Worm (Caenorhabditis elegans) whole organism, midembryonic: ENCODE results near the gene ced-6.

ENCODE experiments used
- cog-1 ChIP-seq: sonication (generic microtip); optimal IDR thresholded peaks from 2 replicates; lab custom pipeline; 2016; ENCODE audit warnings: missing genetic modification characterization, missing compliant biosample characterization
- flt-1 ChIP-seq: fragments of 200-800 bp; sonication (Bioruptor generic); IDR thresholded peaks from 2 replicates; pipeline ENCODE4 v1.3.6; 2022; ENCODE audit warnings: missing genetic modification characterization, missing compliant biosample characterization
- klf-2 ChIP-seq: fragments of 200-800 bp; sonication (Bioruptor generic); conservative IDR thresholded peaks from 2 replicates; pipeline ENCODE4 v1.3.6; 2022; ENCODE audit warnings: missing genetic modification reagents, missing genetic modification characterization, missing compliant biosample characterization
- med-1 ChIP-seq: sonication (generic microtip); optimal IDR thresholded peaks from 2 replicates; lab custom pipeline; 2017; ENCODE audit warnings: missing genetic modification characterization, mild to moderate bottlenecking, missing compliant biosample characterization, antibody characterized with exemption, missing genetic modification reagents; ENCODE audit not compliant: insufficient read depth
- ztf-23 ChIP-seq: fragments of 200-800 bp; sonication (Bioruptor generic); IDR thresholded peaks from 2 replicates; pipeline ENCODE4 v1.3.6; 2022; ENCODE audit warnings: missing genetic modification reagents, missing genetic modification characterization, missing compliant biosample characterization

DNA sequence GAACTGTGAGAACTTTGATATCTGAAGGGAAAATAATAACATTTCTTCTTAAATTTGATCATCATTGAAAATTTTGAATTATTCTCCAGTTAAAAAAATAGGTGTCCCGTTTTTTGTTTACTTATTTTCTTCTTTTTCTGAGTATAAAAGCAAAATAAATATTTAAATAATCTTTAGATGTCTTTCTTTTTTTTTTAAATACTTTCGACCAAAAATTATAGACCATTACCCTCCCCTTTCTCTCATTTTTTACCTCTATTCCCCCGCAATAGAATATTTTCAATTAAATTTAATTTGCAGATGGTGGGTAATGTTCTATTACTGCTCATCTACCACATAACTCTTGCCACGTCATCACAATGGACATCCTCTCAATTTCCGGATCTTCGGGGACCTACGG is 21.9 kb upstream of the ced-6 start, which contains the start of gene molo-1:
- no peak for TF ChIP-seq cog-1
- TF ChIP-seq med-1 (GFP tag; lab: Kevin White, UChicago) = no peak
- no peak for TF ChIP-seq klf-2 (GFP tag; lab: Robert Waterston, UW)
- no peak for TF ChIP-seq ztf-23
- no peak for TF ChIP-seq flt-1 (GFP tag; lab: Robert Waterston, UW)
